Fruit fly (Drosophila melanogaster): Measurements from ENCODE around the gene ifc.

Gene ifc

dm6 chr2L:5980862-5981432, 5.2 kb upstream of the ifc start, which contains the start of gene chic (continued):
- TF ChIP-seq aop (GFP tag; IDR thresholded peaks at IDR 0.05) (no peak), CG3726 (GFP tag; IDR thresholded peaks at IDR 0.05) (no peak), scrt (GFP tag; optimal IDR thresholded peaks at IDR 0.05) (peak; percentile 22), kah (GFP tag; optimal IDR thresholded peaks at IDR 0.05) (no peak), Ets65A (GFP tag) (peak; percentile 94), Usf (GFP tag; optimal IDR thresholded peaks at IDR 0.05) (no peak), Meics (GFP tag; optimal IDR thresholded peaks at IDR 0.05) (peak; percentile 32), CG7839 (tag; optimal IDR thresholded peaks at IDR 0.05) (peak; percentile 7), hkb (optimal IDR thresholded peaks at IDR 0.05) (no peak), hkb (GFP tag; IDR thresholded peaks at IDR 0.05) (no peak), maf-S (GFP tag; optimal IDR thresholded peaks at IDR 0.05) (no peak), CG9797 (GFP tag; optimal IDR thresholded peaks at IDR 0.05) (peak; percentile 66), Hand (GFP tag; optimal IDR thresholded peaks at IDR 0.05) (peak; percentile 18), CG17612 (GFP tag; IDR thresholded peaks at IDR 0.05) (no peak), CG6689 (GFP tag; IDR thresholded peaks at IDR 0.05) (no peak), CG13123 (GFP tag; optimal IDR thresholded peaks at IDR 0.05) (no peak), trem (tag; optimal IDR thresholded peaks at IDR 0.05) (peak; percentile 41), BEAF-32 (GFP tag; optimal IDR thresholded peaks at IDR 0.05) (peak; percentile 22), CG13424 (tag; optimal IDR thresholded peaks at IDR 0.05) (peak; percentile 37), vfl (GFP tag; optimal IDR thresholded peaks at IDR 0.05) (peak; percentile 8), CG3163 (GFP tag; optimal IDR thresholded peaks at IDR 0.05) (peak; percentile 22), Trl (optimal IDR thresholded peaks at IDR 0.05) (no peak), Trl (GFP tag; optimal IDR thresholded peaks at IDR 0.05) (peak; percentile 31), Ssrp (tag; optimal IDR thresholded peaks at IDR 0.05) (no peak), ash1 (GFP tag; optimal IDR thresholded peaks at IDR 0.05) (no peak), org-1 (GFP tag; optimal IDR thresholded peaks at IDR 0.05) (peak; percentile 5), Stat92E (GFP tag; optimal IDR thresholded peaks at IDR 0.05) (peak in 1 of 3 experiments; percentile 93), cad (GFP tag; optimal IDR thresholded peaks at IDR 0.05) (no peak), HmgZ (tag; optimal IDR thresholded peaks at IDR 0.05) (peak; percentile 48), croc (GFP tag; conservative IDR thresholded peaks at IDR 0.05) (no peak), CG7786 (GFP tag; optimal IDR thresholded peaks at IDR 0.05) (peak; percentile 34), CG12155 (GFP tag; optimal IDR thresholded peaks at IDR 0.05) (peak; percentile 80), CG30020 (tag; optimal IDR thresholded peaks at IDR 0.05) (peak; percentile 79), ind (GFP tag; optimal IDR thresholded peaks at IDR 0.05) (peak; percentile 26), CG13894 (tag; optimal IDR thresholded peaks at IDR 0.05) (peak; percentile 55), Kr (GFP tag; optimal IDR thresholded peaks at IDR 0.05) (no peak), CG8290 (GFP tag; optimal IDR thresholded peaks at IDR 0.05) (no peak), CG8290 (tag; optimal IDR thresholded peaks at IDR 0.05) (peak in 1 of 2 experiments; percentile 75), Nf-YC (tag; optimal IDR thresholded peaks at IDR 0.05) (peak; percentile 8), Gsc (GFP tag; IDR thresholded peaks at IDR 0.05) (no peak), CG17186 (GFP tag; optimal IDR thresholded peaks at IDR 0.05) (no peak), stwl (tag; optimal IDR thresholded peaks at IDR 0.05) (peak; percentile 57), NK7.1 (GFP tag; optimal IDR thresholded peaks at IDR 0.05) (no peak), CG2120 (GFP tag; optimal IDR thresholded peaks at IDR 0.05) (peak; percentile 40), fu2 (GFP tag; optimal IDR thresholded peaks at IDR 0.05) (peak; percentile 0), wek (GFP tag; optimal IDR thresholded peaks at IDR 0.05) (peak; percentile 3), fd102C (GFP tag; optimal IDR thresholded peaks at IDR 0.05) (no peak), crc (GFP tag; optimal IDR thresholded peaks at IDR 0.05) (peak; percentile 6), CoRest (tag; optimal IDR thresholded peaks at IDR 0.05) (no peak), pan (optimal IDR thresholded peaks at IDR 0.05) (no peak), pan (GFP tag; optimal IDR thresholded peaks at IDR 0.05 in 1 of 2, IDR thresholded peaks at IDR 0.05 in 1 of 2) (no peak), ssp (GFP tag; IDR thresholded peaks at IDR 0.05) (no peak)

Measured in whole organism, embryonic.